Worm (Caenorhabditis elegans) whole organism, L3 larva: ENCODE measurements around the gene fbxa-60.

Source experiments
- ama-1 ChIP-seq: fragments of 150-350 bp; optimal IDR thresholded peaks from 2 replicates; lab custom pipeline; 2018
- elt-1 ChIP-seq: fragments of 150-350 bp; optimal IDR thresholded peaks from 2 replicates; lab custom pipeline; 2014; ENCODE audit warnings: missing biosample characterization, missing genetic modification characterization
- elt-3 ChIP-seq, 3 experiments: fragments of 150-350 bp in 1 of 3; sonication (generic microtip) in 2 of 3; optimal IDR thresholded peaks; 2 replicates in 2 of 3; 4 replicates in 1 of 3; lab custom pipeline; 2014 to 2017; ENCODE audit warnings: missing biosample characterization in 3 of 3, missing genetic modification characterization in 3 of 3
- jun-1 ChIP-seq: fragments of 150-350 bp; optimal IDR thresholded peaks from 2 replicates; lab custom pipeline; 2014; ENCODE audit warnings: missing biosample characterization, missing genetic modification reagents, missing genetic modification characterization
- nhr-25 ChIP-seq: sonication (generic microtip); optimal IDR thresholded peaks from 2 replicates; lab custom pipeline; 2017; ENCODE audit warnings: missing biosample characterization, missing genetic modification characterization
- pqm-1 ChIP-seq: fragments of 150-350 bp; optimal IDR thresholded peaks from 2 replicates; lab custom pipeline; 2017; ENCODE audit warnings: missing biosample characterization, missing genetic modification characterization, inconsistent platforms
- skn-1 ChIP-seq: fragments of 150-350 bp; optimal IDR thresholded peaks from 2 replicates; lab custom pipeline; 2014; ENCODE audit warnings: missing biosample characterization, missing genetic modification characterization

- TF ChIP-seq elt-3 (tag; optimal IDR thresholded peaks at IDR 0.05; lab: Kevin White, UChicago) (no peak), pqm-1 (tag; lab: Kevin White, UChicago) (no peak), elt-1 (no peak), ama-1 (lab: Kevin White, UChicago) (no peak), jun-1 (tag; lab: Kevin White, UChicago) (no peak), nhr-25 (tag; lab: Kevin White, UChicago) (no peak), skn-1 (no peak)
Observed at ce11 chrIII:982961-983360, 36.9 kb upstream of the fbxa-60 start, which contains the start of gene tbc-10.
